Fruit fly (Drosophila melanogaster) whole organism, embryonic: Measurements from ENCODE around the gene Lamtor5.

Experiments used
- CG9437 ChIP-seq: fragments of 200-800 bp; sonication (Bioruptor generic); optimal IDR thresholded peaks from 2 replicates; lab custom pipeline; 2018; ENCODE audit warnings: missing biosample characterization, mild to moderate bottlenecking, missing genetic modification characterization
- Eip74EF ChIP-seq, 2 experiments: fragments of 200-800 bp in 1 of 2; fragments of >200 bp in 1 of 2; sonication (Bioruptor generic) in 1 of 2; optimal IDR thresholded peaks; 2 replicates each; lab custom pipeline; 2017 to 2019; ENCODE audit warnings: missing biosample characterization in 2 of 2, missing genetic modification characterization in 2 of 2, mild to moderate bottlenecking in 1 of 2, moderate library complexity in 1 of 2
- HLH3B ChIP-seq: fragments of 200-800 bp; sonication (Bioruptor generic); IDR thresholded peaks from 2 replicates; pipeline ENCODE4 v1.3.6; 2022; ENCODE audit warnings: missing biosample characterization, missing genetic modification characterization
- Tbp ChIP-seq: fragments of >200 bp; optimal IDR thresholded peaks from 2 replicates; lab custom pipeline; 2018; ENCODE audit warnings: missing biosample characterization, missing genetic modification characterization
- usp ChIP-seq: fragments of >200 bp; optimal IDR thresholded peaks from 2 replicates; lab custom pipeline; 2017; ENCODE audit warnings: missing biosample characterization, missing genetic modification characterization

DNA sequence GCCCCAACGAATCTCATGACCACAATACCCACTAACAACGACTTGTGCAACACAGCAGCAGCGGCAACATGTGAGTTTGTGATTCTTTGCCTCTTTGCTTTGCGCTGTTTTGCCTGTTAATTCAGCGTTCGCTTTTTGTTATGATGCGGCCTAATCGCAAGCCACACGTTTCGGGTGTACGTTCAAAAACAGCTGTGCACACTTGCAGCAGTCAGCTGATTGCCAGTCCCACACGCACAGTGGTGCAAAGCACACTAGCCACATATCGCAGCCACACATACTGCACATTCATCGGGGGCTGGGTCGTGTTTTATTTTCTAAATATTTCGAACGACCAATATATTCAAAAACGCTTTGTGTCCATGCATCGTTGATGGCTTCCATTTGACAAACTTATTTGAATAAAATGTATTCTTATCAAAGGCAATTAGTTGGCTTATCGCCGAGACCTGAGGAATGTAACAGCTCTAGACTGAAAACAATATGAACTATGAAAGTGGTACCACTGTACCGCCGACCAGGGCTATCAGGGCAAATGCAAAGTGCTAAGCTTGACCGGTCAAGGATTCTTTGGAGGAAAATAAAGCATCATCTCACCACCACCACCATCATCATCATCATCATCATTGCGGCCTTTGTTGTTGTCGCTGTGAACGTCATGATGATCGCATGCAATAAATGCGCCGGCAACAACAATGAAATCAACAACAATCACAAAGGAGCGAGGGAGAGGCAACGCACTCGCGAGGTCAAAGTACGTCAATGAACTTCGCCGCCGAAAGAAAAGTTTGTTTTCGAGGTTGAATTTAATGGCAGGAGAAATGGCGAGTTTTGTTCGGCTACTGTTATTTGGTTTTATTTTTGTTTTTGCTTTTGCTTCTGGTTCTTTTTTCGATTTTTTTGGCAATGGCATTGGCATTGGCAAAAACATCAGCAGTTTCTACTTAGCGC lies 32.6 kb downstream of the Lamtor5 start:
- TF ChIP-seq Eip74EF (GFP tag; optimal IDR thresholded peaks at IDR 0.05; lab: Kevin White, UChicago) = no peak
- no peak for TF ChIP-seq usp (GFP tag; lab: Kevin White, UChicago)
- TF ChIP-seq Tbp (GFP tag; lab: Kevin White, UChicago) = no peak
- TF ChIP-seq HLH3B (GFP tag; lab: Robert Waterston, UW) = no peak
- no peak for TF ChIP-seq CG9437 (GFP tag; lab: Kevin White, UChicago)
